Fruit fly (Drosophila melanogaster) whole organism: ENCODE measurements around the gene CG42758.
A peak's percentile ranks its signal among the peaks of the same experiment; 100 is the strongest.

Experiments used
- CG8478 ChIP-seq: fragments of >200 bp; optimal IDR thresholded peaks from 2 replicates; lab custom pipeline; 2018; ENCODE audit warnings: inconsistent platforms
- Dll ChIP-seq: fragments of >200 bp; optimal IDR thresholded peaks from 2 replicates; lab custom pipeline; 2017
- EcR ChIP-seq, 2 experiments: fragments of >200 bp; optimal IDR thresholded peaks; 2 replicates each; lab custom pipeline; 2017; ENCODE audit warnings: missing biosample characterization in 2 of 2, missing genetic modification characterization in 2 of 2, missing genetic modification reagents in 2 of 2
- pan ChIP-seq: fragments of >200 bp; optimal IDR thresholded peaks from 2 replicates; lab custom pipeline; 2017
- psq ChIP-seq: fragments of >200 bp; optimal IDR thresholded peaks from 2 replicates; lab custom pipeline; 2017
- usp ChIP-seq: fragments of >200 bp; optimal IDR thresholded peaks from 2 replicates; lab custom pipeline; 2017; ENCODE audit warnings: missing biosample characterization, missing genetic modification characterization, mixed read lengths

The CG42758 gene

dm6 chr3L:14567140-14567539 is at the start of gene CG42758:
CG42758 (plus strand) TSS chr3L:14567440.
- no peak for TF ChIP-seq pan (lab: Kevin White, UChicago)
- TF ChIP-seq Dll (lab: Kevin White, UChicago): no peak
- TF ChIP-seq usp: no peak
- no peak for TF ChIP-seq psq (lab: Kevin White, UChicago)
- TF ChIP-seq CG8478: no peak
- TF ChIP-seq EcR (GFP tag; optimal IDR thresholded peaks at IDR 0.05; lab: Kevin White, UChicago): no peak

- no peak for TF ChIP-seq EcR (GFP tag; optimal IDR thresholded peaks at IDR 0.05; lab: Kevin White, UChicago)
- TF ChIP-seq Dll (lab: Kevin White, UChicago): no peak
- TF ChIP-seq CG8478: no peak
- TF ChIP-seq pan (lab: Kevin White, UChicago): no peak
- TF ChIP-seq psq (lab: Kevin White, UChicago): no peak
- no peak for TF ChIP-seq usp
These were observed 49.7 kb upstream of the CG42758 start, which contains the start of gene CG9592 for dm6 chr3L:14517525-14517924. CG9592 (plus strand) TSS chr3L:14517825.

dm6 chr3L:14521590-14521989 is 45.6 kb upstream of the CG42758 start, which contains the start of gene CG4613:
CG4613 (minus strand) TSS chr3L:14521690.
- no peak for TF ChIP-seq CG8478
- no peak for TF ChIP-seq EcR (GFP tag; optimal IDR thresholded peaks at IDR 0.05; lab: Kevin White, UChicago)
- TF ChIP-seq psq (lab: Kevin White, UChicago): no peak

- TF ChIP-seq usp: no peak
- TF ChIP-seq Dll (lab: Kevin White, UChicago): no peak
- no peak for TF ChIP-seq CG8478
- no peak for TF ChIP-seq psq (lab: Kevin White, UChicago)
- TF ChIP-seq EcR (GFP tag; optimal IDR thresholded peaks at IDR 0.05; lab: Kevin White, UChicago): no peak
These were observed 44.5 kb upstream of the CG42758 start for dm6 chr3L:14522483-14523362.

- TF ChIP-seq usp: no peak
- no peak for TF ChIP-seq Dll (lab: Kevin White, UChicago)
- no peak for TF ChIP-seq psq (lab: Kevin White, UChicago)
- TF ChIP-seq CG8478: no peak
- TF ChIP-seq EcR (GFP tag; optimal IDR thresholded peaks at IDR 0.05; lab: Kevin White, UChicago): no peak
- TF ChIP-seq pan (lab: Kevin White, UChicago): no peak
These were observed 35.4 kb upstream of the CG42758 start for dm6 chr3L:14531802-14532201.

dm6 chr3L:14533110-14533509 is 34.1 kb upstream of the CG42758 start:
- TF ChIP-seq pan (lab: Kevin White, UChicago) (no peak), psq (lab: Kevin White, UChicago) (no peak), usp (no peak), Dll (lab: Kevin White, UChicago) (no peak), EcR (GFP tag; optimal IDR thresholded peaks at IDR 0.05; lab: Kevin White, UChicago) (no peak), CG8478 (no peak)

- TF ChIP-seq pan (lab: Kevin White, UChicago) (no peak), usp (no peak), Dll (lab: Kevin White, UChicago) (no peak), psq (lab: Kevin White, UChicago) (no peak), EcR (GFP tag; optimal IDR thresholded peaks at IDR 0.05; lab: Kevin White, UChicago) (no peak), CG8478 (no peak)
These were observed 32.6 kb upstream of the CG42758 start for dm6 chr3L:14534619-14535018.

- TF ChIP-seq Dll (lab: Kevin White, UChicago) (no peak), pan (lab: Kevin White, UChicago) (no peak), EcR (GFP tag; optimal IDR thresholded peaks at IDR 0.05; lab: Kevin White, UChicago) (no peak), usp (no peak), psq (lab: Kevin White, UChicago) (no peak), CG8478 (no peak)
These were observed 31.1 kb upstream of the CG42758 start, which contains the start of the genes bbg and CG43246 for dm6 chr3L:14536042-14536684. bbg (minus strand) TSS chr3L:14536276. CG43246 (plus strand) TSS chr3L:14536634.

dm6 chr3L:14537435-14537991 is 29.7 kb upstream of the CG42758 start, which contains the start of gene Mpcp2:
Mpcp2 (plus strand) TSS chr3L:14537651.
- TF ChIP-seq Dll (lab: Kevin White, UChicago) (no peak), EcR (GFP tag; optimal IDR thresholded peaks at IDR 0.05; lab: Kevin White, UChicago) (peak in 1 of 2 experiments; percentile 10)

- TF ChIP-seq CG8478 (no peak), psq (lab: Kevin White, UChicago) (no peak)
These were observed 23.1 kb upstream of the CG42758 start for dm6 chr3L:14543971-14544655.

dm6 chr3L:14544987-14545943 is 22.0 kb upstream of the CG42758 start:
- TF ChIP-seq pan (lab: Kevin White, UChicago) (no peak), CG8478 (no peak), usp (no peak), psq (lab: Kevin White, UChicago) (no peak), Dll (lab: Kevin White, UChicago) (no peak), EcR (GFP tag; optimal IDR thresholded peaks at IDR 0.05; lab: Kevin White, UChicago) (no peak)
